Worm (Caenorhabditis elegans) whole organism, L4 larva: ENCODE measurements around the gene F54D10.8.

ENCODE experiments used
- D1046.2 ChIP-seq: fragments of 200-800 bp; sonication (Bioruptor generic); IDR thresholded peaks from 2 replicates; pipeline ENCODE4 v1.3.6; 2022; ENCODE audit warnings: missing genetic modification characterization, missing compliant biosample characterization
- F44E2.7 ChIP-seq: fragments of 200-800 bp; sonication (Bioruptor generic); IDR thresholded peaks from 2 replicates; pipeline ENCODE4 v2.1.2; 2022; ENCODE audit warnings: missing genetic modification characterization, missing compliant biosample characterization
- T26A8.4 ChIP-seq: fragments of 200-800 bp; sonication (Bioruptor generic); IDR thresholded peaks from 2 replicates; pipeline ENCODE4 v1.3.6; 2022; ENCODE audit warnings: missing genetic modification characterization, missing compliant biosample characterization
- ceh-82 ChIP-seq: sonication (generic microtip); optimal IDR thresholded peaks from 2 replicates; lab custom pipeline; 2017; ENCODE audit warnings: missing biosample characterization, missing genetic modification characterization
- lin-13 ChIP-seq: fragments of 150-350 bp; optimal IDR thresholded peaks from 2 replicates; lab custom pipeline; 2014; ENCODE audit warnings: missing biosample characterization, missing genetic modification reagents, missing genetic modification characterization
- lin-38 ChIP-seq: fragments of 200-800 bp; sonication (Bioruptor generic); IDR thresholded peaks from 2 replicates; pipeline ENCODE4 v1.3.6; 2022; ENCODE audit warnings: missing genetic modification reagents, missing genetic modification characterization, missing compliant biosample characterization
- lsy-2 ChIP-seq, 2 experiments: fragments of 150-350 bp in 1 of 2; sonication (generic microtip) in 1 of 2; optimal IDR thresholded peaks; 2 replicates each; lab custom pipeline; 2014 to 2017; ENCODE audit warnings: missing biosample characterization in 2 of 2, missing genetic modification characterization in 2 of 2
- nhr-76 ChIP-seq: fragments of 150-350 bp; optimal IDR thresholded peaks from 2 replicates; lab custom pipeline; 2014; ENCODE audit warnings: missing biosample characterization, missing genetic modification characterization
- skn-1 ChIP-seq: fragments of 150-350 bp; optimal IDR thresholded peaks from 2 replicates; lab custom pipeline; 2014; ENCODE audit warnings: missing biosample characterization, missing genetic modification characterization

- TF ChIP-seq skn-1 (tag; lab: Kevin White, UChicago) (no peak), lin-38 (GFP tag; lab: Robert Waterston, UW) (no peak), nhr-76 (tag; lab: Kevin White, UChicago) (no peak), D1046.2 (no peak), T26A8.4 (GFP tag; lab: Robert Waterston, UW) (no peak), lin-13 (GFP tag; lab: Kevin White, UChicago) (no peak), ceh-82 (tag; lab: Kevin White, UChicago) (no peak), F44E2.7 (GFP tag; lab: Robert Waterston, UW) (no peak), lsy-2 (tag; optimal IDR thresholded peaks at IDR 0.05; lab: Kevin White, UChicago) (no peak)
These were observed 18.3 kb upstream of the F54D10.8 start, which contains the start of gene C17A2.2 for ce11 chrII:3846028-3846427.
